Worm (Caenorhabditis elegans): ENCODE measurements around the gene D2089.8.

The D2089.8 gene

DNA sequence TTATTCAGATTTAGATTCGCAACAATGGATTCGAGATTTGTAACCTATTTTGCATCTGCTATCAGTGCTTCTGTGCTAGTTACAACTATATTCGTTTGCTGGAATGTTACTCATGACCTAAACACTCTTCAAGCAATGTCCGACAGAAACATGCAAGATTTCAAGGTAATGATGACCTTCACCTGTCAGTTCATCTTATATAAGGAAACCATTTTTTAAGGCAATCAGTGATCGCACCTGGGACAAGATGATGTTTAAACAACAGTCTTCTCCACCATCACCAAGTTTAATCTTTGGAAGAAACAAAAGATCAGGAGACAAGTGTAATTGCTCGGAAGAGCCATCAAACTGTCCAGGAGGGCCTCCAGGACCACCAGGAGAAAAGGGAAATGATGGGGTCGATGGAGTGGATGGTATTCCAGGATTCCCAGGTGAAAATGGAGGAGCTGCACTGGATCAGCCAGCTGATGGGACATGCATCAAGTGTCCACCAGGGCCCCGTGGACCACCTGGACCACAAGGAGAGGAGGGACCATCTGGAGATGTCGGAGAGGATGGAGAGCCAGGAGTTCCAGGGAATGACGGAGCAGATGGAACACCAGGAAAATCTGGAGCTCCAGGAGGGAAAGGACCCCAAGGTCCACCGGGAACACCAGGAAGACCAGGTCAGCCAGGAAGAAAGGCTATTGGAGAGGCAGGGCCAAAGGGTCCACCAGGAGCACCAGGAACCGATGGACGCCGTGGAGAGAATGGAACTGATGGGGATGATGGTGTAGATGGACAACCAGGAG lies 41.2 kb upstream of the D2089.8 start, which contains the start of gene col-79:
TSS of gene col-79 (plus strand) at position 20 of the 791 bp plus-strand sequence.
- TF ChIP-seq ets-7 (tag; optimal IDR thresholded peaks at IDR 0.05) (no peak), scrt-1 (GFP tag; IDR thresholded peaks at IDR 0.05) (no peak), tra-4 (tag; optimal IDR thresholded peaks at IDR 0.05) (no peak), aly-1 (tag; optimal IDR thresholded peaks at IDR 0.05) (no peak), hmbx-1 (tag; optimal IDR thresholded peaks at IDR 0.05) (no peak), F13C5.2 (tag; optimal IDR thresholded peaks at IDR 0.05) (no peak), pes-1 (GFP tag; IDR thresholded peaks at IDR 0.05) (no peak), ceh-13 (GFP tag; optimal IDR thresholded peaks at IDR 0.05) (no peak), sea-1 (GFP tag; conservative IDR thresholded peaks at IDR 0.05) (no peak), hnd-1 (tag; optimal IDR thresholded peaks at IDR 0.05) (no peak)

DNA sequence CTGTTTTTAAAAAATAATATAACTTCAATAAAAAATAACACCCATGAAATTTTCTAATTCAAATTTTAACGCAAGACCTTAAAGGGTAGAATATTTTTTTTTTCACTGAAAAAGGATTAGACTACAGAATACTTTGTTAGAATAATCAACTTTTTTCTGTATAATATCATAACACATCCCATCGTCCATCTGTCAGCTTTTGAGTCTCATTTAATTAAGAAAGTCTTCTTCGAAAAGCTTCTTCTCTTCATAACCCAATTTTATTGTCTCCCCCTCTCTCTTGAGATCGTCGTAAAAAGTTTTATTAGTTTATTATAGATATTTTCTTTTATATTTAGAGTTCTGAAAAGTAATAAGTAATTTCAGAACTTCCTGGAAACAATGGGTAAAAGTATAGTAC lies 33.5 kb upstream of the D2089.8 start:
- TF ChIP-seq scrt-1 (GFP tag; IDR thresholded peaks at IDR 0.05): no peak
- TF ChIP-seq ets-7 (tag; optimal IDR thresholded peaks at IDR 0.05): no peak
- no peak for TF ChIP-seq tra-4 (tag; optimal IDR thresholded peaks at IDR 0.05)
- TF ChIP-seq flt-1 (GFP tag; IDR thresholded peaks at IDR 0.05): no peak

DNA sequence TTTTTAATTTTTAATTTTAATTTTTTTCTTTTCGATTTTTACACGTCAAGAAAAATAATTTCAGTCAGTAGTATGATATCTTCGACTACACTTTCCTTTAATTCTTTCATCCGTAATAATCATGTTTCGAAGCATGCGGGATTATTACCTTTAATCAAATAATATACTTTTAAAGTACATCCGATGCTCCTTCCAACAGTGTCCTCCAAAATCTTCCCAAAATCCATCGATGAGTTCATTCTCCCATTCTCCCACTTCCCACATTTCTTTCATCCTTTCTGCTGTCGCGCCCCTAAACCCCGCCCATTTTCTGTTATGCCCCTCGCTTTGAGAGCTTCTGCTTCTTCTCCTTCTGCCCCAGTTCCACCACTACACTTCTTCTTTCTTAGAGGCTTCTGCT lies 32.1 kb upstream of the D2089.8 start, which contains the start of gene lgc-57:
TSS of gene lgc-57 (plus strand) at position 301 of the 400 bp plus-strand sequence.
- TF ChIP-seq hmbx-1 (tag; optimal IDR thresholded peaks at IDR 0.05) (no peak), ceh-13 (GFP tag; optimal IDR thresholded peaks at IDR 0.05) (no peak), flt-1 (GFP tag; IDR thresholded peaks at IDR 0.05) (no peak), hnd-1 (tag; optimal IDR thresholded peaks at IDR 0.05) (no peak), tbx-37 (GFP tag; conservative IDR thresholded peaks at IDR 0.05) (no peak), pes-1 (GFP tag; IDR thresholded peaks at IDR 0.05) (no peak), F13C5.2 (tag; optimal IDR thresholded peaks at IDR 0.05) (no peak), tbx-11 (GFP tag; IDR thresholded peaks at IDR 0.05) (no peak), sea-1 (GFP tag; conservative IDR thresholded peaks at IDR 0.05) (no peak)

DNA sequence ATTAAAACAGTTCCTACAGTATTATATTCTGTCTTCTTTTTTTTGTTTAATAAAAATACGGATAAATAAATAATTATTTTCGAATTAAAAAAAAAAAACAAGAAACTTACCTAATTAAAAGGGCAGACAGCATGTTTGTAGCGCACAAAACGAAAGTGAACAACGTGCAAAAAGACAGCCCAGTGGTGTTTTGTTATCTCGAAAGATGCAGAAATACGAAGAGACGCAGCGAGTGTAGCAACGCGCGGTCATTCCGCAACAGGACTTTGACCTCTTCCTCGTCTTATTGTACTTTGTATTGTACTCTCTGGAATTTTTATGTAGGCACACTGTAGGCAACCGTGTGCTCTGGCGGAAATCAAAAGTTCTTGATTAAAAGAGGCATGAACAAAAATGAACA lies 31.1 kb upstream of the D2089.8 start, which contains the start of gene gbh-1:
TSS of gene gbh-1 (minus strand) at position 149 of the 400 bp plus-strand sequence.
- TF ChIP-seq ama-1 (optimal IDR thresholded peaks at IDR 0.05): no peak
- no peak for TF ChIP-seq aly-1 (tag; optimal IDR thresholded peaks at IDR 0.05)
- TF ChIP-seq sea-1 (GFP tag; conservative IDR thresholded peaks at IDR 0.05): no peak
- TF ChIP-seq tra-4 (tag; optimal IDR thresholded peaks at IDR 0.05): no peak
- TF ChIP-seq pes-1 (GFP tag; IDR thresholded peaks at IDR 0.05): no peak
- no peak for TF ChIP-seq F13C5.2 (tag; optimal IDR thresholded peaks at IDR 0.05)
- TF ChIP-seq tbx-37 (GFP tag; conservative IDR thresholded peaks at IDR 0.05): no peak
- TF ChIP-seq hmbx-1 (tag; optimal IDR thresholded peaks at IDR 0.05): no peak
- no peak for TF ChIP-seq hmg-4 (GFP tag; optimal IDR thresholded peaks at IDR 0.05)
- no peak for TF ChIP-seq tbx-11 (GFP tag; IDR thresholded peaks at IDR 0.05)
- no peak for TF ChIP-seq scrt-1 (GFP tag; IDR thresholded peaks at IDR 0.05)
- TF ChIP-seq hnd-1 (tag; optimal IDR thresholded peaks at IDR 0.05): no peak
- TF ChIP-seq ets-7 (tag; optimal IDR thresholded peaks at IDR 0.05): no peak
- TF ChIP-seq ceh-13 (GFP tag; optimal IDR thresholded peaks at IDR 0.05): no peak
- no peak for TF ChIP-seq flt-1 (GFP tag; IDR thresholded peaks at IDR 0.05)

DNA sequence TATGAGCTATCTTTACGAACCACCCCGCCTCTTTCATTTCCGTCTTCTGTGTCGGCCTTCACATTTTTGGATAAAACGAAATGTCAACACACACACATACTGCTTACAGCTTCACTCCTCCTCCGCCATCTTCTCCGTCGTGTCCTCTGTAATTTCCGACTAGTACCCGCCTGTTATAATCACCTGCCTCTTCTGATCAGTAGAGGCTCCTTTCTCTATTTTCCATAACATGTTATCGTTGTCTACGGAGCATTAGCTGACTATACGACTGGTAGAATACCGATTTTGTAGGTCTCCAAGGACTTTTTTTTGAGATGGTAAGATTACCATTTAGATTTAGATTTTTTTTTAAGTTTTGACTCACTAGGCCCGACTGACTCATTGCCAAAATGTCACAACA lies 22.4 kb upstream of the D2089.8 start:
- TF ChIP-seq aly-1 (tag; optimal IDR thresholded peaks at IDR 0.05): no peak
- no peak for TF ChIP-seq hmbx-1 (tag; optimal IDR thresholded peaks at IDR 0.05)
- TF ChIP-seq hmg-4 (GFP tag; optimal IDR thresholded peaks at IDR 0.05): no peak
- TF ChIP-seq B0310.2 (tag; optimal IDR thresholded peaks at IDR 0.05): no peak

DNA sequence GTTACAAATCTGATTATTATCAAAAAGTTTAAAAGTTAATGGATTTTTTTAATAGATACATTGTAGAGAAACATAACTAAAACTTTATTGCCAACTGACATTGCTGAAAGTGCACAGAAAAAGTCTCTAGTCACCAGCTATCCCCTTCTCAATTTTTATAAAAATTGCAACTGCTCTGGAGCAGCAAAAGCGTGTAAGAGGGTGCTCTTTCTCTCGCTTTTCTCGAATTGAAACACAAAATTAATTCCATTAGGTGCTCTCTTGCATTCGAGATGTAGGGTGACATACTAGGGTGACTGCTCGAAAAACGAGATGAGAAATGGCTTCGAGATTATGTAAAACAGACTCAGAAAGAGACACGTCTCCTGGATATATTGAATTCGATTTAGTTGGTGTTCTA lies 18.0 kb upstream of the D2089.8 start:
- TF ChIP-seq hmbx-1 (tag; optimal IDR thresholded peaks at IDR 0.05) (no peak), hnd-1 (tag; optimal IDR thresholded peaks at IDR 0.05) (no peak), pes-1 (GFP tag; IDR thresholded peaks at IDR 0.05) (no peak), scrt-1 (GFP tag; IDR thresholded peaks at IDR 0.05) (no peak), tbx-11 (GFP tag; IDR thresholded peaks at IDR 0.05) (no peak), sea-1 (GFP tag; conservative IDR thresholded peaks at IDR 0.05) (no peak), ceh-13 (GFP tag; optimal IDR thresholded peaks at IDR 0.05) (no peak)

DNA sequence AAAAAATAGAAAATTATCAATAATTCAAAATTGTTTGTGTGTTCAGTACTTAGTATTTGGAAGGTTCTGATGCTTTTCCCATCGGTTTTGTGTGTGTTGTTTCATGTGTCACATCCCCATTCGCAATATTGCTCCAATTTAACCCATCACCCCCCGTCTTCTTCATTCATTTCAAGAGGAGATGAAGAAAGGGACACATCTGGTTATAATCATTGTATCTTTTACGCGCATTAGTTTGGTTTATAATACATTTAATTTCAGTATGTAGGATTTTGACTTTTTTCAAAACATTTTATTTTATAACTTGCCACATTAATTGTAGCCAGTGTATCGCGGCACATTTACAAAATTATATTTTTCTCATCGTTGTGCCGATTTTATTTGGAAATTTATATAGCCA lies 17.5 kb upstream of the D2089.8 start:
- TF ChIP-seq ama-1 (optimal IDR thresholded peaks at IDR 0.05) (no peak), hmbx-1 (tag; optimal IDR thresholded peaks at IDR 0.05) (no peak), ceh-36 (tag; optimal IDR thresholded peaks at IDR 0.05) (no peak), tbx-37 (GFP tag; conservative IDR thresholded peaks at IDR 0.05) (no peak), flt-1 (GFP tag; IDR thresholded peaks at IDR 0.05) (no peak), tra-4 (tag; optimal IDR thresholded peaks at IDR 0.05) (no peak), hnd-1 (tag; optimal IDR thresholded peaks at IDR 0.05) (no peak), scrt-1 (GFP tag; IDR thresholded peaks at IDR 0.05) (no peak), tbx-11 (GFP tag; IDR thresholded peaks at IDR 0.05) (no peak), B0310.2 (tag; optimal IDR thresholded peaks at IDR 0.05) (no peak), pes-1 (GFP tag; IDR thresholded peaks at IDR 0.05) (no peak), aly-1 (tag; optimal IDR thresholded peaks at IDR 0.05) (no peak)

DNA sequence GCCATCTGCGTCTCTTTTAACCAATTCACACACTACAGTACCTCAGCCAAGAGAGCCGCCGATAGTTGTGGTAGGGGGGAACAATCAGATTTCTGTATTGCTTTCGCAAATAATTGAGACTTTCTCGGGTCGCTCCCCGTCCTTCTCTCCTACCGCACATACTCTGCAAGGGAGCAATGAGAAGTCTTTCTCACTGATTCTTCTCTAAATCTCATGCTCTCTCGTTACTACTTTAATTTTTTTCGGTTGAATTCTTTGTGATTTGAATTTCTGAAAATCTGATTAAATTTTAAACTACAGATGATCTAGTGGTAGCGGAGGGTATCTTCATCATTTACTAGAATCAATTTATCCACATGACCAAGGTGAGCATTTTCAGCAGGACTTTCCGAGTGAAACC lies 12.7 kb upstream of the D2089.8 start, which contains the start of gene ptb-1:
TSS of gene ptb-1 (plus strand) at position 301 of the 400 bp plus-strand sequence.
- TF ChIP-seq tbx-11 (GFP tag; IDR thresholded peaks at IDR 0.05) (no peak), hmbx-1 (tag; optimal IDR thresholded peaks at IDR 0.05) (no peak), ets-7 (tag; optimal IDR thresholded peaks at IDR 0.05) (no peak), ceh-13 (GFP tag; optimal IDR thresholded peaks at IDR 0.05) (no peak), hmg-4 (GFP tag; optimal IDR thresholded peaks at IDR 0.05) (no peak), sea-1 (GFP tag; conservative IDR thresholded peaks at IDR 0.05) (no peak), scrt-1 (GFP tag; IDR thresholded peaks at IDR 0.05) (no peak), aly-1 (tag; optimal IDR thresholded peaks at IDR 0.05) (no peak), ceh-36 (tag; optimal IDR thresholded peaks at IDR 0.05) (no peak), B0310.2 (tag; optimal IDR thresholded peaks at IDR 0.05) (no peak), flt-1 (GFP tag; IDR thresholded peaks at IDR 0.05) (no peak), ama-1 (optimal IDR thresholded peaks at IDR 0.05) (no peak), pes-1 (GFP tag; IDR thresholded peaks at IDR 0.05) (no peak), tbx-37 (GFP tag; conservative IDR thresholded peaks at IDR 0.05) (no peak), hnd-1 (tag; optimal IDR thresholded peaks at IDR 0.05) (no peak), F13C5.2 (tag; optimal IDR thresholded peaks at IDR 0.05) (no peak), tra-4 (tag; optimal IDR thresholded peaks at IDR 0.05) (no peak)

All from whole organism, early embryonic.